Worm (Caenorhabditis elegans): ENCODE data around the gene tag-343.

Gene tag-343

DNA sequence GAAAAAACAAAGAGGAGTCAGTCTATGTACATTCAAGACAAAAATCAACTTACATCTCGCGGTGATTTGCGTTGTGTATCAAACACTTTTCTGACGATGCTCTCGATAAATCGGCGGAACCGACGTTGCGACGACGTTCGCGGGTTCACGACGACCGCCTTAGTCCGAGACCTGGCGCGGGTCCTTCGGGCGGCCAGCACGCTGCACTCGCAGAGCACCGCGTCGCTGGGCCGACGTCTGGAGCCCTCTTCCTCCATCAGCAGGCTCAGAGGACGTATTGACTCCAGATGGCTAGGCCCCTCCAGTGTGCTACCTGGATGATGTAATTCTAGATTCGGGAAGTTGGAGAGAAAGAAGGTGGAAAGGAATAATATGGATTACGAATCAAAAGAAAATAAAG, 31.3 kb downstream of the tag-343 start:
- TF ChIP-seq dao-5 (tag; optimal IDR thresholded peaks at IDR 0.05) (no peak), him-1 (tag; optimal IDR thresholded peaks at IDR 0.05) (no peak), W03F9.2 (tag; optimal IDR thresholded peaks at IDR 0.05) (no peak)

DNA sequence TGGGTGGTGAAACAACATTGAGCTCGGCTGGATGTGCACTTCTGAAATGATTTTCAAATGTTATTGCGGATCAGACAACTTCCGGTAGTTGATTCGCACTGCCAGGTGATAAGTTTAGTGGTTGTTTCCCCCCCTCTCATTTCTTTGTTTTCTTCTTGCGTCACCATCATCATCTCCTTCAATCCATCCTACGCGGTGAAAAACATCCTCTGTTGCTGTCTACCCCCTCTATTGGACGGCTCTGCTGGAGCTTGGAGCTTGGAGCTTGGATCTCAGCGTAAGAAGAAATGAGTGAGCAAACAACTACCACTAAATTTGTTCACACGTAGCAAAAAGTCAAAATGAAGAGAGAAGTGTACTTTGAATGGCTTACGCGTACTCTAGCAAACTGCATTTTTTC, 32.9 kb downstream of the tag-343 start:
- no peak for TF ChIP-seq W03F9.2 (tag; optimal IDR thresholded peaks at IDR 0.05)
- no peak for TF ChIP-seq dao-5 (tag; optimal IDR thresholded peaks at IDR 0.05)
- no peak for TF ChIP-seq him-1 (tag; optimal IDR thresholded peaks at IDR 0.05)

DNA sequence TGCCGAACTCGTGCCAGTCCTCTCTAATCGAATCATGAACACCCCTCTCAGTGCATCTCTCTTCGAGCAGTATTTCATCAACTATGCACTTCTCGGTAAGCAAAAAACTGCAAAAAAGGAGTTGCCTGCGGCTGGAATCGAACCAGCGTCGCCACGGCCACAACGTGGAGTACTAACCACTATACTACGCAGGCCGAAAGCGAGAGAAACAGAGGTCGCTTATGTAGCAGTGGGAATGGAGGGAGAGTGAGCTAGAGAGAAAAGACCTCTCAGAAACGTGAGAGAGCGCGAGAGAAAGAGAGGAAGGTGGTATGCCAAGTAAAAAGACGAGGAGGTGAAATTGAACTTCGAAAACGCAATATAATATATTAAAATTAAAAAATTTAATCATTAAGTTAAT, 39.8 kb downstream of the tag-343 start:
- TF ChIP-seq him-1 (tag; optimal IDR thresholded peaks at IDR 0.05): peak; percentile 87
- TF ChIP-seq dao-5 (tag; optimal IDR thresholded peaks at IDR 0.05): peak; percentile 55
- peak; percentile 26 for TF ChIP-seq W03F9.2 (tag; optimal IDR thresholded peaks at IDR 0.05)

DNA sequence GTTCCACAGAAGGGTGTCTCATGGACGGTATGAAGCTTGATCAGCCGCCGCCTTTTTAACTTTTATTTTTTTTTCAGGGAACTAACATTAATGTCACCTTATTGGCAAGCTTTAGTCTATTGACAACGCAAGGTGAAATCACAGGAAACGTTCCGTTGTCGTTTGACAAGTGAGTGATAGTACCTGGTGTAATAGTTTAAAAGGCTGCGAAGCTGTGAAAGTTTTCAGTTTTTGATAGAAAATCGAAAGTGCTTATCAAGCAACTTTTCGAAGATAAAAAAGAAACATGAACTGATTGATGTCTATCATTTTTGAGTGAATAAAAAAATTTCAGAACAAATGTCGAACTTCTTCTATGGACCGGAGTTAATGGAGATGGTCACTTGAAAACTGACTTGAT, 40.4 kb downstream of the tag-343 start:
- TF ChIP-seq W03F9.2 (tag; optimal IDR thresholded peaks at IDR 0.05) (no peak), dao-5 (tag; optimal IDR thresholded peaks at IDR 0.05) (no peak), him-1 (tag; optimal IDR thresholded peaks at IDR 0.05) (no peak)

DNA sequence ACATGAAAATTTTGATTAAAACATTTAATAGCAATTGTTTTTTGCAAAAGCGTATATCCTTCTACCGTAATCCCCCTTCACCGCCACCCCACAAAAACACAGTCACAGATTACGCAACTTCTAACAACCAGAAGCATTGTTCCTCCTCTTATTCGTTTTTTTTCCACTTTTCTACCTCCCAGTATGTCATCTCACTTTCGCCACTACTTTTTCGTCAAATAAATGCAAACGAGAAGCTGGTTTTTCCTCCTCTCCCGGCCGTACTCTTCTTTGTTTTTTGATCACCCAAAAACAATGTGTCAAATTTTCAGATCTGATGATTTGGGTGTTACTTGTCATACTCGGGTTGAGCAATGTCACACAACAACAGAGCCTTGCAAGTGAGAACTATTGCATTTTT, 41.5 kb downstream of the tag-343 start, which contains the start of gene C06G1.1:
Gene C06G1.1 (plus strand): TSS at position 301 of the 400 bp plus-strand sequence.
- no peak for TF ChIP-seq him-1 (tag; optimal IDR thresholded peaks at IDR 0.05)
- no peak for TF ChIP-seq dao-5 (tag; optimal IDR thresholded peaks at IDR 0.05)
- no peak for TF ChIP-seq W03F9.2 (tag; optimal IDR thresholded peaks at IDR 0.05)

DNA sequence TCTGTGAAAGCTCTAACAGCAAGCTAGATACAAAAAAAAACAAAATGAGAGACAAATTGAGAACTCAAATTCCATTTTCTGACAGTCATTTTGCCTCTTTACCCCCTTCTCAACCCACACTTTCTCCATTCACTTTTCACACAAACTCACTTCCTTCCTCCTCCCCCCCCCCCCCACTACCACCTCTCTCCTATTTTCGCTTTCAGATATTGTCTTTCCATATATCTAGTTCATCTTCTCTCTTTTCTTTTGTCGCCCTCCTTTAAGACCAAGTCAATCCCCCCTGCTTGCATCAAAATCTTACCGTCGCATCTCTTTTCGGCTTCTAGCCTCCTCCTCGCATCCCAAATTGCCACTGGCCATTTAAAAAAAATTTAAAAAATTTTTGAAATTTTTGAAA, 42.7 kb downstream of the tag-343 start:
- no peak for TF ChIP-seq W03F9.2 (tag; optimal IDR thresholded peaks at IDR 0.05)
- TF ChIP-seq him-1 (tag; optimal IDR thresholded peaks at IDR 0.05): no peak
- TF ChIP-seq dao-5 (tag; optimal IDR thresholded peaks at IDR 0.05): no peak

DNA sequence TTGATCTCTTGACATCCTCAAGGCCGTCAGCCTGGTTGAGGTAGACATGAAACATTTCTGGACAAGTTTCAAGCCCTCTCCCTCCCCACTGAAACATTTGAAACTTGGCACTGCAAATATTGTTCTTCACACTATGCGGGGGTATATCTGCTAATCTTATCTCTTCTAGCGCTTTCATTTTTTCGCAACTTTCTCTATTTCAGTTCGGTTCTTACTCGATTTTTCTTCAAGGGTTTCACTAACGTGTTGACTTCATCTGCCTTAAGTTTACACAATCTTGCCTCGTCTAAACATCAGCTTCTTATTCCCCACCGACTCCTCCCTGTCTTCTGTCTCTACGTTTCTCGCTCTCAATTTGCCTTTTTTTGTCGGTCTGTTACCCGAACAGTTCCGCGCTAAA, 44.8 kb downstream of the tag-343 start:
- TF ChIP-seq him-1 (tag; optimal IDR thresholded peaks at IDR 0.05) (no peak), W03F9.2 (tag; optimal IDR thresholded peaks at IDR 0.05) (no peak), dao-5 (tag; optimal IDR thresholded peaks at IDR 0.05) (no peak)

DNA sequence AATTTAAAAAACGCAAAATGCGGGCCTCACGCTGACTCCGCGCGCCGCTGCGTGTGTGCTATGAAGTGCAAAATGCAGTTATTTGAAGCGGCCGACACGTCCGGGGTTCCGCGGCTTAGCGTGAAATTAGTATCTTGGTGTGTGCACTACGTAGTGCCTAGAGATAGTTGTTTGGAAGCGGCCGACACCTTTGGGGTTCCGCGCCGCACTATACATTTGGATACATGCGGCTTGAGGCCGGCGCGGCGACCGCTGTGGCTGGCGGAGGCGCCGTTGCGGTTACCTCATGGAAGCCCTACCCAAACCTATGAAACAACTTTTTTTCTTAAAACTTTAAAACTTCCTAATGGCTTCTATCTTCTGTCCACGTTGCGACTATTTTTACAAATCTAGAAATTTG, 45.4 kb downstream of the tag-343 start:
- TF ChIP-seq him-1 (tag; optimal IDR thresholded peaks at IDR 0.05) (no peak), W03F9.2 (tag; optimal IDR thresholded peaks at IDR 0.05) (no peak), dao-5 (tag; optimal IDR thresholded peaks at IDR 0.05) (no peak)

DNA sequence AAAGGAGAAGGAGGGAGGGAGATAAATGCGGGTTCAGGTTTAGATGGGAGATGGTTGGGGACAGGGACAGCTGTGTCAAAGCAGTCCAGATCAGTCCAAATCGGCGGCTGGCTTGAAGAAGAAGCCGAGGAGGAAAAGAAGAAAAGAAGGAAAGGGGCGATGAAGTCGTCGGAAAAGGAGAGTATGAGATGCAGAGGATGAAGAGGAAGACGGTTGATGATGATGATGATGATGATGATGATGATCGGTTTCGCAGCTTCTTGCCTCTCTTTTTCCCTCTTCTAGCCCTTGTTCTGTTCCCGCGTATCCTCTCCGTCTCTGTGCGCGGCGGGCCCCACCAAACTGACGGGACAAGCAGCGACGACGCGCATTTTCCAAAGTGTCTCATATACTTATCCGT, 47.7 kb downstream of the tag-343 start:
- no peak for TF ChIP-seq dao-5 (tag; optimal IDR thresholded peaks at IDR 0.05)
- TF ChIP-seq him-1 (tag; optimal IDR thresholded peaks at IDR 0.05): no peak
- no peak for TF ChIP-seq W03F9.2 (tag; optimal IDR thresholded peaks at IDR 0.05)

DNA sequence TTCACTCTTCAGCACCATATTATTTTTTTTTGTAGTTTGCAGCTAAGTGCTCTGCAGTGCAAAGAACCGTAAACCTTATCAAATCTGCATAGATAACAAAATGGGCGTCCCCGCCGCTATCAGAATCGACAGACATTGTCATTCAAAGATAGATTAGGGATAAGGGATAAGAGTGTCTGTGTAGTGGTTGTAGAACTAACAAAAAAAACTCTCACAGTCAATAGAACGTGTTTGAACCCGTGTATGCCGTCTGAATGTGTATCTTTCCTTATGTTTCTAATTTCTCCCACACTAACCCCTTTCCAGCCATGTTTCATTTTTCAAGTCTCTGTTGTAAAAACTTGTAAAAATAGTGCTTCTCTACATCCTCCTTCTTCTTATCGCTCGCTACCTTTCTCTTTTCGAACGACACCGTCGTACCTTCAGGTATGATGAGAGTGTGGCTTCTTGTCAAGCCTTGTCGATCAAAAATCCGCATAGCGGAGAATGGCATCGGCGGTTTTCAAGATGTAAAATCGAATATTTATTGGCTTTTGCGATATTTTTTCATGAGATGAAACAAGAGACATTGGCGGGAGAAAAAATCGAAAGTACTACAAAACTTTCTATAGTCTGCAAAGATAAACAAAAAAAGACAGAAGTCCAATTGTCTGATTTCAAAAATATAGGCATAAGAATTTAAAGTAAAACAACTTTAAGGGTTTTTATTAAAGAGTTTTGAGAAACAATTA, 49.3 kb downstream of the tag-343 start:
- TF ChIP-seq W03F9.2 (tag; optimal IDR thresholded peaks at IDR 0.05) (no peak), him-1 (tag; optimal IDR thresholded peaks at IDR 0.05) (no peak), dao-5 (tag; optimal IDR thresholded peaks at IDR 0.05) (no peak)

DNA sequence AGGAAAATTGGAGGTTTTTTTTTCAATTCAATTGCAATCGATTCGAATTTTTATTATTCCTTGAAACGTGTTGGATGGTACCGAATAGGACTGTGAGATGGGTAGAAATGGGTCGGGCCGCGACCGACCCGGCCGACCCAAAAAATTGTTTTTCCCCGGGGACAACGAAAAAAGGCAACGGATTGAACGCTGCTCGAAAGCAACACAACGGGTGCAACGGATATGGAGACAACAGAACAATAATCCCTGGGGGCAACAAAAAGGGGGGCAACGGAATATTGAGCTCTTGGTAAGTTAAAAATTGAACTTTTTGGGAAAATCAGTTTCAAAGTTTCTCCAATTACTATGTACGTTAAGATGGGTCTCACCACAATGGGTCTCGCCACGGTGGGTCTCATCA, 51.3 kb downstream of the tag-343 start:
- TF ChIP-seq W03F9.2 (tag; optimal IDR thresholded peaks at IDR 0.05) (no peak), dao-5 (tag; optimal IDR thresholded peaks at IDR 0.05) (no peak), him-1 (tag; optimal IDR thresholded peaks at IDR 0.05) (no peak)

DNA sequence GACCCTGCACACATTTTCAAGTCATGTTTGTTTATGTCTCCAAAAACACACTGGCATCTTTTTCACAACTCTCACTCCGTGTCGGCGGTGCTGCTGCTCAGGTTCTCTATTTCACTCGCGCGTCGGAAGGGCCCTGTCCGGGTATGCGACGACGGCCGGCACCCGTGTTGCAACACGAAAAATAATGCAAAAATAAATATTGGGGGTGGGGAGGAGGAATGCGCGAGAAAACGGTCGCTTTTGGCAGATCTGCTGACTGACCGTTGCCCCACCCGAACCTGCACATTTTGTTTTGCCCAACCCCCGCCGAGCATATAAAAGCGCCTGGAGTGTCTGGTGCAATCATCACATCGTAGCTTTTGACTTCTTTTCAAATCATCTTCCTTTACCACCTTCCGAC, 53.1 kb downstream of the tag-343 start, which contains the start of gene cpg-19:
Gene cpg-19 (plus strand): TSS at position 341 of the 400 bp plus-strand sequence.
- no peak for TF ChIP-seq him-1 (tag; optimal IDR thresholded peaks at IDR 0.05)
- no peak for TF ChIP-seq W03F9.2 (tag; optimal IDR thresholded peaks at IDR 0.05)
- TF ChIP-seq dao-5 (tag; optimal IDR thresholded peaks at IDR 0.05): no peak

DNA sequence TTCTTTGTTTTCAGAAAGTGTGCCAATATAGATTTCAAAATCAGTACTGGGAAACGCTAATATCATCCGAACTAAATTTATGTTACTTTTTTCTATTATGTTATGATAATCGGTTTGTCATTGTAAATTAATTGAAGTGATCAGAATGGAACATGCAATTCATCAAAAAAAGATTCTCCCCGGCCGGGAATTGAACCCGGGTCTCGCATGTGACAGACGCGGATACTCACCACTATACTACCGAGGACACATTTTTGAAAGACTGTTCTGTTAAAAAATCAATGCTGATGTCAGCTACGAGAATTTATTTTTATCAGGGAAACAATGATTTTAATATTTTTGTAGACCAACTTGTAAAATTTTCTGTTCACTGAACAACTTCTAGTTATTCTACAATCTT, 55.4 kb downstream of the tag-343 start:
- TF ChIP-seq W03F9.2 (tag; optimal IDR thresholded peaks at IDR 0.05): peak; percentile 47
- no peak for TF ChIP-seq him-1 (tag; optimal IDR thresholded peaks at IDR 0.05)
- TF ChIP-seq dao-5 (tag; optimal IDR thresholded peaks at IDR 0.05): peak; percentile 33

DNA sequence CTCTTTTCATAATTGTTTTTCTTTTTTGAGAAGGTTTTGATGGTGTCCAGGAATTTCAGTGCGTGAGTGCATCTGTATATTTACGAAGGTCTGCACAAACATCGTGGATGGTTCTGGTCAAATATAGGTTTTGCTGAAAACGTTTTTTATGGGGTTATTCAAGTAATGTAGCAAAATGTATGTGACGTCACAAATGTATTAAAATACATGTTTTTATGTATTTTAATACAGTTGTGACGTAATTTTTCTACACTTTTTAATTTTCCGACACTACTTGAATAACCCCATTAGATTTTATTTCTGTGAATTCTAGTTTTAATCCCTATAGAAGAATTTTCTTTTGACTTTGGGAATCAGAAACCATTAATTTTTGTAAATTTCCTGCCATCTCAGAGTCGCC, 55.8 kb downstream of the tag-343 start:
- TF ChIP-seq W03F9.2 (tag; optimal IDR thresholded peaks at IDR 0.05) (no peak), dao-5 (tag; optimal IDR thresholded peaks at IDR 0.05) (no peak), him-1 (tag; optimal IDR thresholded peaks at IDR 0.05) (no peak)

DNA sequence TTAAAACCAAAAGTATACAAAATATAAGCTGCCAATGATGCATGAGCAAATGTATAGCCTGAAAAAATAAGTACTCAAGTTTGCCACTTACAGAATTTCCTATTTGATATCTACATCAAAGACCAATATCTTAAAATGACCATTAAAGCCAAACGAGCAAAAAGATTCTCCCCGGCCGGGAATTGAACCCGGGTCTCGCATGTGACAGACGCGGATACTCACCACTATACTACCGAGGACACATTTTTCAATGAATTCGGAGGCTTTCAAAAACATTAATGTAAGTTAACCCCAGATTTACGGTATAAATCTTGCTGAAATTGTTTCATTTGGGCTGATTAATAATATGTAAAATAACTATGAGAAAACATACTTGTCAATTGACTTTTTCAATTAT, 56.4 kb downstream of the tag-343 start:
- TF ChIP-seq dao-5 (tag; optimal IDR thresholded peaks at IDR 0.05) (no peak), W03F9.2 (tag; optimal IDR thresholded peaks at IDR 0.05) (no peak), him-1 (tag; optimal IDR thresholded peaks at IDR 0.05) (no peak)

All from whole organism, L4/young adult.